Worm (Caenorhabditis elegans) whole organism, L4/young adult: ENCODE results near the gene paa-1.

Source experiments
- W03F9.2 ChIP-seq: fragments of 150-350 bp; optimal IDR thresholded peaks from 2 replicates; lab custom pipeline; 2014; ENCODE audit warnings: missing biosample characterization, missing genetic modification characterization
- dao-5 ChIP-seq: sonication (generic microtip); optimal IDR thresholded peaks from 2 replicates; lab custom pipeline; 2016; ENCODE audit warnings: missing genotype, missing genetic modification characterization, moderate library complexity, missing compliant biosample characterization
- him-1 ChIP-seq: sonication (generic microtip); optimal IDR thresholded peaks from 2 replicates; lab custom pipeline; 2016; ENCODE audit warnings: missing genotype, missing genetic modification reagents, missing genetic modification characterization, missing compliant biosample characterization

The paa-1 gene

DNA sequence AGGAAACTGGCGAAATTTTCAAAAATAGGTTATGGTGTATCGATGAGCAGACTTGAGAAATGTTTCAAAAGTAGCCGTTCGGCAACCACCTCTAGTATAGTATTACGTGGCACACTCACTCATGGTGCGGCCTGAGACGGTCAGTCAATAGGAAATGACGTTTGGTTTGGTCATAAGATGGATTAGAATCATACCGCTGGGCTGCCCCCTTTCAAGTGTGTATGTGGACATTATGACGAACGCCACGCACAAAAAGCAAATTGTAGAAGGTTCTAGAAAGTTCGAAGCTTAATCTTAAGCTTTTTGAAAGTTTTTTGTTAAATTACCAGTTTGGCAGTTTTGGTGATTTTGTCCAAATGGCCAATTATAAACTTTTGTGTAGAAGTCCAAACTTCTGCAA lies 26.2 kb upstream of the paa-1 start:
- TF ChIP-seq dao-5 (tag; lab: Kevin White, UChicago): no peak
- no peak for TF ChIP-seq W03F9.2 (tag; lab: Kevin White, UChicago)
- no peak for TF ChIP-seq him-1 (tag; lab: Kevin White, UChicago)

ce11 chrIII:5427096-5427495 lies 23.4 kb upstream of the paa-1 start:
- no peak for TF ChIP-seq dao-5 (tag; lab: Kevin White, UChicago)
- TF ChIP-seq W03F9.2 (tag; lab: Kevin White, UChicago): no peak
- TF ChIP-seq him-1 (tag; lab: Kevin White, UChicago): no peak

DNA sequence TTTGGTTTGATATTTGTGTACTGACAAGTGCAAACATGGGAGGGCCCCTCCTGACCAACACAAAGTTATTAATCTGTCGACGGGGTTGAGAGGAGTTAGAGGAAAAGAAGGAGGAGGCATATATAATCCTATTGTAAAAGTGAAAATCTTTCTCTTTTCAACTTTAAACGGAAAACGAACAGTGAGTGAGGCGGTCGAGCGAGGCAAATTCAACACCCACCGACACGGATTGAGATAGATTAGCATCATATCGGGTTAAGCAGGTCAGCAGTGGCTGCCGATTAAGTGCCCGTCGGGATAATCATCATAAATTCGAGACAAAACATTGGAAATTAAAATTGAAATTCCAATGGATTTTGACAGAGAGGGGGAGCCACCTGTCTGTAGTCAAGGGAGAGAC lies 14.2 kb upstream of the paa-1 start:
- TF ChIP-seq him-1 (tag; lab: Kevin White, UChicago): no peak
- no peak for TF ChIP-seq dao-5 (tag; lab: Kevin White, UChicago)
- TF ChIP-seq W03F9.2 (tag; lab: Kevin White, UChicago): no peak

ce11 chrIII:5438064-5438463 lies 12.5 kb upstream of the paa-1 start:
- no peak for TF ChIP-seq W03F9.2 (tag; lab: Kevin White, UChicago)
- TF ChIP-seq dao-5 (tag; lab: Kevin White, UChicago): no peak
- no peak for TF ChIP-seq him-1 (tag; lab: Kevin White, UChicago)

DNA sequence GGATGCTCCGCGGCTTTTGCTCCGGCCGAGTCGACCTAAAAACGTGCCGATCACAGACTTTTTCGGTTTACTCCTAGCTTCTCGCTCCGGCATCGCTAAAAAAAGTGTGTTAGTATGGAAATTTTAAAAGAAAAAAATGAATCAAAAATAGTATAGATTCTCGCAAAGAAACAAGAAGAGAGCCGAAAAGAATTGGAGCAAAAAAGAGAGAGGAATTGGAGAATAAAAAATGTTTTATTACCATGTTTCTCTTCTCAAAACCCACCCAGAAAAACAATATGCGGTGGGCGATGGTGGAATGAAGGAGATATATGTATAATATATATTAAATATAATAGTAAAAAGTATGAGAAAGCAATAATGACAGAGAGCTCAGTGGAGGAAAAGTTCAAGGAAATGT lies 10.0 kb upstream of the paa-1 start, which contains the start of gene W03A5.6:
Gene W03A5.6 (minus strand): TSS at position 101 of the 400 bp plus-strand sequence.
- TF ChIP-seq W03F9.2 (tag; lab: Kevin White, UChicago): no peak
- TF ChIP-seq him-1 (tag; lab: Kevin White, UChicago): no peak
- no peak for TF ChIP-seq dao-5 (tag; lab: Kevin White, UChicago)

- TF ChIP-seq W03F9.2 (tag; lab: Kevin White, UChicago) (peak; percentile 16), dao-5 (tag; lab: Kevin White, UChicago) (no peak), him-1 (tag; lab: Kevin White, UChicago) (no peak)
Measured at ce11 chrIII:5442711-5443253, 7.7 kb upstream of the paa-1 start, which contains the start of the genes T24G10.2 and disl-2. T24G10.2 (minus strand) TSS chrIII:5442761. disl-2 (plus strand) TSS chrIII:5443167.

- TF ChIP-seq dao-5 (tag; lab: Kevin White, UChicago) (no peak), him-1 (tag; lab: Kevin White, UChicago) (no peak), W03F9.2 (tag; lab: Kevin White, UChicago) (peak; percentile 56)
Measured at ce11 chrIII:5448177-5448576, 2.4 kb upstream of the paa-1 start, which contains the start of gene skpt-1. skpt-1 (minus strand) TSS chrIII:5448395.

DNA sequence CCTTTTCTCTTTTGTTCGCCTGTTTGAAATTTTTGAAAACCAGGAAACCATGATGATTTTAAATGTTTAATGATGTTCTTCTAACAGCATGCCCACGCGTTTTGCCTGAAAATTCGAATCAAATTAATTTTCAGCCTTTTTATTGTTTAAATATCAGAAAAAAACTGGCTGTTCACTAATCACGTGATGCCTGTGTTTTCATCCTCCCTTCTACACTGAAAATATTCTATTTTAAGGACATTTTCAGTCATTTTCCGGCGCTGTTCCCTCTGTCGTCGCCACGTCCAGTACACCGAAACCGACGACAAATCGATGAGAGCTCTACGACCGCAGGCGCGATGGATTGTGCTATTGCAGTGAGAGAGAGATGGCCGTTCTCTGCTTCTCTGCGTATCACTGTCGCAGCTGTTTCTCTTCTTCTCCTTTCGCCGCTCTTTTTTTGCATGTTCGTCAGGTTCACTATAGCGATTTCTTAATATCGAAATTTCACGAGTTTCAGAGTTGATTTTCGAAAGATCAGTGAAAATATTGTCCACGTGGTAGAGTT lies 695 bp upstream of the paa-1 start, which contains the start of gene F48E8.8:
Gene F48E8.8 (minus strand): TSS at position 51 of the 547 bp plus-strand sequence.
- TF ChIP-seq W03F9.2 (tag; lab: Kevin White, UChicago) (no peak), him-1 (tag; lab: Kevin White, UChicago) (no peak), dao-5 (tag; lab: Kevin White, UChicago) (no peak)

DNA sequence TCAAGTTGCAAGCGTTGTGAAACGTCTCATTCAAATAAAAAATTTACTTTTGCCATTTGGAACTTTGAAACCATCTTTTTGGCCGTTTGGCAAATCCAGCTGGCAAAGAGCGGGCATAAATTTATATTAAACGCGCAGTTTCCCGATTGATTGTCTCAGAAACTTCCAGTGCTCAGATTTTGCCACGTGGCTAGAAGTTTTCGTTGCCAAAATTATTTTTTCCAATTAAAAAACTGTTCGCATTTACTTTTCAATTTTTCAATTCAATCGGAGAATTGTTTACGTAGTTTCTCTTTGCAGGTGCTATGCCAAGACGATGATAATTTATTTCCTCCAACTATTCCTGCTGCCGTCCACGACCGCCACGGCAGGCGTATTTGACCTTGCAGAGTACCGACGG lies 2.8 kb downstream of the paa-1 start, which contains the start of gene F48E8.4:
Gene F48E8.4 (plus strand): TSS at position 301 of the 400 bp plus-strand sequence.
- TF ChIP-seq W03F9.2 (tag; lab: Kevin White, UChicago) (no peak), him-1 (tag; lab: Kevin White, UChicago) (no peak)

DNA sequence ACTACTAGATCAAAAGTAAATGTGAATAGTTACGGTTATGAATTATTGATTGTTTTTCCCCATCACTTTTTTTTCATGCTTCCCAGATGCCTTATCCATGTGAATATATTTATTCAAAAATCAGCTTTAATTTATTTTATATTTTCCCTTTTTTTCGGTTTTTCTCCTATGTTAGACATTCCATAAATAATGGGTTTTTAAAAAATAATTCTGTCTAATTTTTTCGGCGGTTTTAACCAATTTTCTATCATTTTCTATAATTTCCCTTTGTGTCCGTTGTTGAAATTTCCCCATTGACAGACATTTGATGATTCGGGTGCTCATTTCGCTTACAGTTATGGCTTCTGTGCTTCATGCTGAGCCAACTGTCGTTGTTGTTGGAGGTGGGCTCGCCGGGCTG lies 10.5 kb downstream of the paa-1 start, which contains the start of gene F48E8.3:
Gene F48E8.3 (plus strand): TSS at position 301 of the 400 bp plus-strand sequence.
- TF ChIP-seq W03F9.2 (tag; lab: Kevin White, UChicago) (no peak), him-1 (tag; lab: Kevin White, UChicago) (no peak), dao-5 (tag; lab: Kevin White, UChicago) (no peak)

DNA sequence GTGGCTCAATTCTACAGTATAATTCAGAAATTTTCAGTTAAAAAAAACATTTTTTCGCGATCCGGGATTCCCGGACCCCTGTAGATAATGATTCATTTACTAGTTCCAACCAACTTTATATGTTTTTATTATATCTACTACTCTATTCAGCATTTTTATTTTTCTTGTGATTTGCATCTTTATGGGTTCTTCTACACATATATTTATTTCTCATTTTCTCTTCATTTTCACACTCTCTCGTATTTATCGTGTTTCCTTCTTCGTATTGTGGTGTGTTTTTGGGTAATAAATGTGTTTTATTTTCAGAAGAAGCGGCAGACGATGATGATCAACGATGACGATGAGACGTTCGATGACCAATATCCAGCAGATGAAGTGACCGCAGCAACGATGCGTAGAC lies 13.5 kb downstream of the paa-1 start, which contains the start of gene F48E8.2:
Gene F48E8.2 (plus strand): TSS at position 301 of the 400 bp plus-strand sequence.
- TF ChIP-seq W03F9.2 (tag; lab: Kevin White, UChicago) (no peak), dao-5 (tag; lab: Kevin White, UChicago) (no peak), him-1 (tag; lab: Kevin White, UChicago) (no peak)

- TF ChIP-seq dao-5 (tag; lab: Kevin White, UChicago): no peak
- TF ChIP-seq him-1 (tag; lab: Kevin White, UChicago): no peak
- TF ChIP-seq W03F9.2 (tag; lab: Kevin White, UChicago): no peak
Measured at ce11 chrIII:5464850-5465249, 14.3 kb downstream of the paa-1 start.

DNA sequence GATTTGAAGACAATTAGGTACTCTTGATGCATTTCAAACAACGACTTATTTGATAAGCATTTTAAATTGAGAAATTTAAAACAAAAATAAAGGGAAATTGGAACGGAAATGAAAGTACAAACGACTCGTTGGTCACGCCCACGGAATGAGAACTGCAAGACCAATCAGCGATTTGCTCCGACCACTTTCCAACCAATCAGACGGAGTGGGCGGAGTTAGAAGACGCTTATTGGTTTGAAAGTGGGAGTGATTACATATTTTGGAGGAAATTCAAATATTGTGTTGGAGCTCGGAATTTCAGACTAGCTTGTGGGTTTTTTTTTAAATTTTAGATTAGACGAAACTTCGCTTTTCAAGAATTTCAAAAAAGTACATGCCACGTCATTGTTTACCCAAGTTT lies 18.6 kb downstream of the paa-1 start:
- no peak for TF ChIP-seq him-1 (tag; lab: Kevin White, UChicago)

DNA sequence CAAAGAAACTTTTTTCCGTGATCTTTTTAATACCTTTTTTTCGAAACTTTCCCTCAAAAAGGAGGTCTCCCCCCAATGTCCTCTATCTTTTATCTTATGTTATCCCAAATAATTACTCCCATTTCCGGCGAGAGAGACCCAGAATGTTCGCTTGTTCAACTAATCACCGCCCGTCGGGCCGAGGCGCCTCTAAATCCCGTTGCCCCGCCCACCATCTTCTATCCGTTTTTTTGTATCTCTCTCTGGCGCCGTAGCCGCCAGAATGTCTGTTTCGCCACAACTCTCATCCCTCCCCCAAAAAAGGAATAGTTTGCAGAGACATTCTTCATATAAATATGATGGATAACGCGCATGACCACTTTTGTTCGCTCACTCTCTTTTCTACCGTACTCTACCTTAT lies 22.2 kb downstream of the paa-1 start:
- TF ChIP-seq W03F9.2 (tag; lab: Kevin White, UChicago): no peak
- TF ChIP-seq him-1 (tag; lab: Kevin White, UChicago): no peak
- no peak for TF ChIP-seq dao-5 (tag; lab: Kevin White, UChicago)
